Worm (Caenorhabditis elegans): ENCODE data around the gene B0432.10.

The B0432.10 gene

ce11 chrII:288705-289205, 2.7 kb upstream of the B0432.10 start, which contains the start of gene mrpl-41:
Gene mrpl-41 (plus strand): TSS chrII:288939.
- TF ChIP-seq sox-4 (tag; optimal IDR thresholded peaks at IDR 0.05) = no peak
- TF ChIP-seq zip-5 (tag; optimal IDR thresholded peaks at IDR 0.05) = no peak
- no peak for TF ChIP-seq lim-6 (tag; optimal IDR thresholded peaks at IDR 0.05)
- TF ChIP-seq hlh-15 (tag; optimal IDR thresholded peaks at IDR 0.05) = no peak
- no peak for TF ChIP-seq tbx-7 (tag; optimal IDR thresholded peaks at IDR 0.05)
- TF ChIP-seq madf-2 (tag; optimal IDR thresholded peaks at IDR 0.05) = no peak
- no peak for TF ChIP-seq syd-9 (tag; optimal IDR thresholded peaks at IDR 0.05)
- TF ChIP-seq fax-1 (tag; optimal IDR thresholded peaks at IDR 0.05) = no peak
- TF ChIP-seq ceh-9 (tag; optimal IDR thresholded peaks at IDR 0.05) = no peak
- TF ChIP-seq ref-2 (tag; optimal IDR thresholded peaks at IDR 0.05) = no peak
- no peak for TF ChIP-seq ceh-2 (tag; optimal IDR thresholded peaks at IDR 0.05)
- TF ChIP-seq ceh-24 (tag; optimal IDR thresholded peaks at IDR 0.05) = no peak
- no peak for TF ChIP-seq C08G9.2 (tag; optimal IDR thresholded peaks at IDR 0.05)
- TF ChIP-seq mec-3 (tag; optimal IDR thresholded peaks at IDR 0.05; ENCODE audit: borderline replicate concordance) = no peak
- no peak for TF ChIP-seq fkh-10 (GFP tag; optimal IDR thresholded peaks at IDR 0.05)
- TF ChIP-seq che-1 (tag; optimal IDR thresholded peaks at IDR 0.05) = no peak
- TF ChIP-seq ceh-48 (tag; optimal IDR thresholded peaks at IDR 0.05) = no peak
- TF ChIP-seq ceh-30 (tag; optimal IDR thresholded peaks at IDR 0.05) = no peak
- no peak for TF ChIP-seq unc-3 (GFP tag; conservative IDR thresholded peaks at IDR 0.05)
- no peak for TF ChIP-seq unc-3 (tag; optimal IDR thresholded peaks at IDR 0.05)

- TF ChIP-seq pat-9 (tag; optimal IDR thresholded peaks at IDR 0.05) (no peak), ceh-19 (GFP tag; optimal IDR thresholded peaks at IDR 0.05) (no peak), ceh-48 (tag; optimal IDR thresholded peaks at IDR 0.05) (no peak)
Measured at ce11 chrII:286551-286724, 363 bp upstream of the B0432.10 start, which contains the start of gene misc-1. Gene misc-1 (plus strand): TSS chrII:286625.

ce11 chrII:283594-283993, 2.5 kb downstream of the B0432.10 start, which contains the start of gene B0432.9:
Gene B0432.9 (minus strand): TSS chrII:283694.
- TF ChIP-seq hlh-6 (tag; optimal IDR thresholded peaks at IDR 0.05) (no peak), ama-1 (optimal IDR thresholded peaks at IDR 0.05) (no peak), fax-1 (tag; optimal IDR thresholded peaks at IDR 0.05) (no peak), unc-86 (tag; optimal IDR thresholded peaks at IDR 0.05) (no peak)

DNA sequence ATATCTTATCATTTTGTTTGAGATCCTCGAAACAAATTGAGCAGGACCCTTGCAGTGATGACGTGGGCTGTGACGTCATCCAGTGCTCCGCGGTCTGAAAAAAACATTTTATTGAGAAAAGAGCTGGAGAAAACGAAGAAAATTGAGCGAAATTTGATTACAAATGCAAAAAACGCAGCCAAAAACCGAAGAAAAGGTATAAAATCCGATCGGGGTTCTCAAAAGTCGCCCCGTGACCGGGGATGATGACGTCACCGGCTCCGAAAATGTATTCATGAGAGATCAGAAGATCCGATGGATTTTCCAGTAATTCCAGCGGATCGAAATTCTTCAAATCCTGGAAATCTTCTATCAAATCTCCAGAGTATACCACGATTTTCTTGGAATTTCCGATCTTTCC, 3.6 kb downstream of the B0432.10 start, which contains the start of gene trul-1:
Gene trul-1, minus strand, starts transcription at position 101 of the 400 bp plus-strand sequence.
- no peak for TF ChIP-seq ahr-1 (tag; optimal IDR thresholded peaks at IDR 0.05)
- no peak for TF ChIP-seq hlh-30 (tag; optimal IDR thresholded peaks at IDR 0.05; ENCODE audit: insufficient read depth)
- no peak for TF ChIP-seq ceh-31 (tag; optimal IDR thresholded peaks at IDR 0.05)
- no peak for TF ChIP-seq mec-3 (tag; optimal IDR thresholded peaks at IDR 0.05; ENCODE audit: borderline replicate concordance)
- TF ChIP-seq npax-4 (tag; optimal IDR thresholded peaks at IDR 0.05) = no peak

- TF ChIP-seq fax-1 (tag; optimal IDR thresholded peaks at IDR 0.05) (no peak), ref-2 (tag; optimal IDR thresholded peaks at IDR 0.05) (no peak), ceh-34 (tag; optimal IDR thresholded peaks at IDR 0.05) (no peak), hlh-6 (tag; optimal IDR thresholded peaks at IDR 0.05) (no peak), nfya-1 (tag; optimal IDR thresholded peaks at IDR 0.05) (no peak), lim-6 (tag; optimal IDR thresholded peaks at IDR 0.05) (no peak), Y22D7AL.16 (tag; optimal IDR thresholded peaks at IDR 0.05) (no peak), sox-4 (tag; optimal IDR thresholded peaks at IDR 0.05) (no peak), fkh-6 (tag; optimal IDR thresholded peaks at IDR 0.05) (no peak), unc-55 (GFP tag; optimal IDR thresholded peaks at IDR 0.05) (no peak), pqm-1 (tag; optimal IDR thresholded peaks at IDR 0.05) (no peak), pat-9 (tag; optimal IDR thresholded peaks at IDR 0.05) (no peak), pros-1 (tag; optimal IDR thresholded peaks at IDR 0.05) (no peak), odd-2 (tag; optimal IDR thresholded peaks at IDR 0.05) (no peak), dve-1 (tag; optimal IDR thresholded peaks at IDR 0.05) (no peak), pha-4 (tag; optimal IDR thresholded peaks at IDR 0.05) (no peak), zip-5 (tag; optimal IDR thresholded peaks at IDR 0.05) (no peak), pax-1 (tag; optimal IDR thresholded peaks at IDR 0.05) (no peak), elt-4 (tag; optimal IDR thresholded peaks at IDR 0.05) (no peak)
Measured at ce11 chrII:278636-279035, 7.4 kb downstream of the B0432.10 start, which contains the start of gene B0432.8. Gene B0432.8 (minus strand): TSS chrII:278736.

Measured in whole organism, late embryonic.